Worm (Caenorhabditis elegans) whole organism, late embryonic: ENCODE data around the gene F40G9.9.

ENCODE experiments used
- C08G9.2 ChIP-seq: sonication (generic microtip); optimal IDR thresholded peaks from 2 replicates; lab custom pipeline; 2016; ENCODE audit warnings: mild to moderate bottlenecking, missing genetic modification characterization, moderate library complexity, missing compliant biosample characterization
- C38D4.7 ChIP-seq: fragments of 200-800 bp; sonication (Bioruptor generic); optimal IDR thresholded peaks from 2 replicates; lab custom pipeline; 2018; ENCODE audit warnings: mild to moderate bottlenecking, missing genetic modification characterization, moderate library complexity, missing compliant biosample characterization
- F13H6.1 ChIP-seq: sonication (generic microtip); optimal IDR thresholded peaks from 2 replicates; lab custom pipeline; 2016; ENCODE audit warnings: missing genetic modification characterization, missing compliant biosample characterization
- K02D7.2 ChIP-seq: sonication (generic microtip); optimal IDR thresholded peaks from 2 replicates; lab custom pipeline; 2017; ENCODE audit warnings: mild to moderate bottlenecking, missing genetic modification characterization, missing compliant biosample characterization
- K09A11.1 ChIP-seq: sonication (generic microtip); optimal IDR thresholded peaks from 2 replicates; lab custom pipeline; 2017; ENCODE audit warnings: antibody characterized with exemption, mild to moderate bottlenecking, missing genetic modification characterization, missing compliant biosample characterization; ENCODE audit not compliant: insufficient read depth
- T23F11.4 ChIP-seq: fragments of 200-800 bp; sonication (Bioruptor generic); optimal IDR thresholded peaks from 2 replicates; lab custom pipeline; 2018; ENCODE audit warnings: mild to moderate bottlenecking, missing genetic modification characterization, missing compliant biosample characterization
- Y22D7AL.16 ChIP-seq: sonication (generic microtip); optimal IDR thresholded peaks from 2 replicates; lab custom pipeline; 2016; ENCODE audit warnings: missing genetic modification characterization, missing compliant biosample characterization
- ceh-18 ChIP-seq: sonication (generic microtip); optimal IDR thresholded peaks from 2 replicates; lab custom pipeline; 2016; ENCODE audit warnings: missing genetic modification characterization, missing compliant biosample characterization
- ceh-19 ChIP-seq: fragments of 200-800 bp; sonication (Bioruptor generic); optimal IDR thresholded peaks from 2 replicates; lab custom pipeline; 2018; ENCODE audit warnings: mild to moderate bottlenecking, missing genetic modification characterization, missing compliant biosample characterization
- ceh-24 ChIP-seq: sonication (generic microtip); optimal IDR thresholded peaks from 2 replicates; lab custom pipeline; 2016; ENCODE audit warnings: mild to moderate bottlenecking, missing genetic modification characterization, missing compliant biosample characterization
- ceh-45 ChIP-seq: fragments of 200-800 bp; sonication (Bioruptor generic); IDR thresholded peaks from 2 replicates; pipeline ENCODE4 v1.3.6; 2022; ENCODE audit warnings: missing genetic modification reagents, missing genetic modification characterization, missing compliant biosample characterization
- ceh-48 ChIP-seq: sonication (generic microtip); optimal IDR thresholded peaks from 2 replicates; lab custom pipeline; 2016; ENCODE audit warnings: missing genetic modification characterization, inconsistent platforms, missing compliant biosample characterization
- ceh-6 ChIP-seq: fragments of 200-800 bp; sonication (Bioruptor generic); optimal IDR thresholded peaks from 2 replicates; lab custom pipeline; 2018; ENCODE audit warnings: mild to moderate bottlenecking, missing genetic modification characterization, missing compliant biosample characterization
- elt-4 ChIP-seq: sonication (generic microtip); optimal IDR thresholded peaks from 2 replicates; lab custom pipeline; 2016; ENCODE audit warnings: missing genetic modification characterization, missing compliant biosample characterization
- eyg-1 ChIP-seq: sonication (generic microtip); optimal IDR thresholded peaks from 2 replicates; lab custom pipeline; 2016; ENCODE audit warnings: missing genotype, missing genetic modification characterization, missing compliant biosample characterization
- fkh-10 ChIP-seq: fragments of 150-350 bp; optimal IDR thresholded peaks from 2 replicates; lab custom pipeline; 2014; ENCODE audit warnings: missing biosample characterization, missing genetic modification reagents, missing genetic modification characterization
- fkh-6 ChIP-seq: sonication (generic microtip); optimal IDR thresholded peaks from 2 replicates; lab custom pipeline; 2016; ENCODE audit warnings: missing genetic modification characterization, missing compliant biosample characterization
- hlh-13 ChIP-seq: fragments of 200-800 bp; sonication (Bioruptor generic); optimal IDR thresholded peaks from 2 replicates; lab custom pipeline; 2018; ENCODE audit warnings: mild to moderate bottlenecking, missing genetic modification characterization, missing compliant biosample characterization
- hlh-15 ChIP-seq: sonication (generic microtip); optimal IDR thresholded peaks from 2 replicates; lab custom pipeline; 2016; ENCODE audit warnings: missing genetic modification characterization, missing compliant biosample characterization
- hlh-30 ChIP-seq: sonication (generic microtip); optimal IDR thresholded peaks from 2 replicates; lab custom pipeline; 2017; ENCODE audit warnings: antibody characterized with exemption, missing genetic modification characterization, missing compliant biosample characterization; ENCODE audit not compliant: insufficient read depth
- hlh-6 ChIP-seq: sonication (generic microtip); optimal IDR thresholded peaks from 2 replicates; lab custom pipeline; 2016; ENCODE audit warnings: missing genotype, missing genetic modification characterization, missing compliant biosample characterization
- lim-6 ChIP-seq: sonication (generic microtip); optimal IDR thresholded peaks from 2 replicates; lab custom pipeline; 2016; ENCODE audit warnings: missing genetic modification characterization, missing compliant biosample characterization
- mec-3 ChIP-seq: sonication (generic microtip); optimal IDR thresholded peaks from 2 replicates; lab custom pipeline; 2016; ENCODE audit warnings: borderline replicate concordance, missing genetic modification characterization, missing compliant biosample characterization
- nfya-1 ChIP-seq: sonication (generic microtip); optimal IDR thresholded peaks from 2 replicates; lab custom pipeline; 2017; ENCODE audit warnings: missing genetic modification characterization, mild to moderate bottlenecking, missing compliant biosample characterization, antibody characterized with exemption, moderate library complexity
- nhr-11 ChIP-seq: fragments of 150-350 bp; optimal IDR thresholded peaks from 2 replicates; lab custom pipeline; 2014; ENCODE audit warnings: missing biosample characterization, missing genetic modification characterization
- npax-4 ChIP-seq: sonication (generic microtip); optimal IDR thresholded peaks from 2 replicates; lab custom pipeline; 2016; ENCODE audit warnings: missing genetic modification characterization, missing compliant biosample characterization
- odd-2 ChIP-seq: sonication (generic microtip); optimal IDR thresholded peaks from 2 replicates; lab custom pipeline; 2017; ENCODE audit warnings: antibody characterized with exemption, mild to moderate bottlenecking, missing genetic modification characterization, missing compliant biosample characterization
- pag-3 ChIP-seq: sonication (generic microtip); optimal IDR thresholded peaks from 2 replicates; lab custom pipeline; 2016; ENCODE audit warnings: missing compliant biosample characterization, missing genetic modification characterization, borderline replicate concordance
- pax-1 ChIP-seq: fragments of 150-350 bp; optimal IDR thresholded peaks from 2 replicates; lab custom pipeline; 2014; ENCODE audit warnings: missing biosample characterization, missing genetic modification characterization
- pqm-1 ChIP-seq: sonication (generic microtip); optimal IDR thresholded peaks from 2 replicates; lab custom pipeline; 2016; ENCODE audit warnings: missing genetic modification characterization, missing compliant biosample characterization
- pros-1 ChIP-seq: fragments of 150-350 bp; optimal IDR thresholded peaks from 2 replicates; lab custom pipeline; 2014; ENCODE audit warnings: missing biosample characterization, missing genetic modification reagents, missing genetic modification characterization
- sdc-2 ChIP-seq: sonication (generic microtip); optimal IDR thresholded peaks from 2 replicates; lab custom pipeline; 2016; ENCODE audit warnings: missing genotype, missing genetic modification characterization, missing compliant biosample characterization
- sox-4 ChIP-seq: sonication (generic microtip); optimal IDR thresholded peaks from 2 replicates; lab custom pipeline; 2017; ENCODE audit warnings: mild to moderate bottlenecking, missing genetic modification characterization, inconsistent platforms, missing compliant biosample characterization
- syd-9 ChIP-seq: sonication (generic microtip); optimal IDR thresholded peaks from 2 replicates; lab custom pipeline; 2016; ENCODE audit warnings: mild to moderate bottlenecking, missing genetic modification characterization, moderate library complexity, missing compliant biosample characterization
- tbx-2 ChIP-seq: sonication (generic microtip); optimal IDR thresholded peaks from 2 replicates; lab custom pipeline; 2016; ENCODE audit warnings: missing genetic modification characterization, missing compliant biosample characterization
- unc-86 ChIP-seq: sonication (generic microtip); optimal IDR thresholded peaks from 2 replicates; lab custom pipeline; 2016; ENCODE audit warnings: missing genetic modification characterization, missing compliant biosample characterization
- zip-5 ChIP-seq: sonication (generic microtip); optimal IDR thresholded peaks from 2 replicates; lab custom pipeline; 2016; ENCODE audit warnings: missing genetic modification characterization, missing compliant biosample characterization

The F40G9.9 gene

DNA sequence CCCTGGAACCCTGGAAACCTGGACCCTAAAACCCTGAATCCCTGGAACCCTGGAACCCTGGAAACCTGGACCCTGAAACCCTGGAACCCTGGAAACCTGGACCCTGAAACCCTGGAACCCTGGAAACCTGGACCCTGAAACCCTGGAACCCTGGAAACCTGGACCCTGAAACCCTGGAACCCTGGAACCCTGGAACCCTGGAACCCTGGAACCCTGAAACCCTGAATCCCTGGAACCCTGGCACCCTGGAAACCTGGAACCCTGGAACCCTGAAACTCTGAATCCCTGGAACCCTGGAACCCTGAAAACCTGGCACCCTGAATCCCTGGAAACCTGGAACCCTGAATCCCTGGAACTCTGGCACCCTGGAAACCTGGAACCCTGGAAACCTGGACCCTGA lies 3.1 kb downstream of the F40G9.9 start:
- TF ChIP-seq elt-4 (tag; lab: Kevin White, UChicago) = peak; percentile 35

ce11 chrIII:165390-165789 lies 6.1 kb downstream of the F40G9.9 start, which contains the start of gene F40G9.7:
F40G9.7 (plus strand) TSS chrIII:165690.
- TF ChIP-seq hlh-15 (tag; lab: Kevin White, UChicago) (no peak), fkh-6 (tag; lab: Kevin White, UChicago) (no peak), pax-1 (no peak), T23F11.4 (GFP tag; lab: Kevin White, UChicago) (no peak), nfya-1 (no peak)
- TF ChIP-seq, all 69 proteins: peak for 0

DNA sequence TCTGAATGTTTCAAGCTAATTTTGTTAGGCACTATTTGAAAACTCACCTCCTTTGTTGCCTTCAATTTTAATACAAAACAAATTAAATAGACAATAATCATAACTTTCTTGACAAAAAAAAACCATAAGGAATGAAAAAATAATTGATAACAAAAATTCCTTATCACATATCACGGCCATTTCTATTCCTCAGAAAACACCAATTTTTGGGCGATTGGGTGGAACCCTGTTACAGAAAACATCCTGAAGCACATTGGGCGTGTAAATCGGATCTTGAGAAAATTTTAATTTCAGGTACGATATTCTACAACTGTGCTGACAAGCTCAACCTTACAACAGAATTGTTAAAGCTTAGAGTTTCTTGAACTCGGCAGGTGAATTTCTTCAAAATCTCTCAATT lies 6.7 kb downstream of the F40G9.9 start, which contains the start of gene F40G9.8:
Gene F40G9.8, minus strand, starts transcription at position 101 of the 400 bp plus-strand sequence.
- TF ChIP-seq hlh-30 (tag; lab: Kevin White, UChicago) = no peak
- no peak for TF ChIP-seq lim-6 (tag; lab: Kevin White, UChicago)
- TF ChIP-seq pros-1 (tag; lab: Kevin White, UChicago) = no peak
- no peak for TF ChIP-seq T23F11.4 (GFP tag; lab: Kevin White, UChicago)
- no peak for TF ChIP-seq ceh-24 (tag; lab: Kevin White, UChicago)
- no peak for TF ChIP-seq unc-86 (tag; lab: Kevin White, UChicago)
- no peak for TF ChIP-seq tbx-2 (tag; lab: Kevin White, UChicago)
- TF ChIP-seq ceh-19 (GFP tag; lab: Kevin White, UChicago) = no peak
- TF ChIP-seq nhr-11 (tag; lab: Kevin White, UChicago) = no peak
- TF ChIP-seq K02D7.2 (tag; lab: Kevin White, UChicago) = no peak
- TF ChIP-seq fkh-10 (GFP tag; lab: Kevin White, UChicago) = no peak
- TF ChIP-seq pqm-1 (tag; lab: Kevin White, UChicago) = no peak
- TF ChIP-seq C08G9.2 (tag; lab: Kevin White, UChicago) = no peak
- no peak for TF ChIP-seq eyg-1 (tag; lab: Kevin White, UChicago)
- no peak for TF ChIP-seq npax-4 (tag; lab: Kevin White, UChicago)
- no peak for TF ChIP-seq K09A11.1 (tag; lab: Kevin White, UChicago)
- no peak for TF ChIP-seq sox-4 (tag; lab: Kevin White, UChicago)
- no peak for TF ChIP-seq pag-3 (tag; lab: Kevin White, UChicago)

DNA sequence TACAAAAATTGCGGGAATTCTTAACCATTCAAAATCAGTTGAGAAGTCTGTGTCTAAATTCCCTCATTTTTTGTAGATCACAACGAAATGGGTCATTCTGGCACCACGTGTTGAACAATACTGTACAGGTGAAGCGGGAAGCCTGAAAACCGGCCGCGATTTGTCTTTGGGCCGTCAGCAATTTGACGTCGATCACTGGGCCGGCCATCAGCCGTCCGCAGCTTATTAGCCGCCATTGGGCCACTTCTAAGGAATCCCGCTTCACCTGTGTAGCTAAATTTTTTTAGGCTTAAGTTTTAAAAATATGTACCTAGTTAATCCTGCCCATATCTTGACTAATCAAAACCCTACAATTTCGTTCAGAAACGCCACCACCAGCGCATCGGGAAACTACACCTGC lies 11.9 kb downstream of the F40G9.9 start:
- TF ChIP-seq fkh-6 (tag; lab: Kevin White, UChicago) = no peak
- peak; percentile 3 for TF ChIP-seq lim-6 (tag; lab: Kevin White, UChicago)

- no peak for TF ChIP-seq ceh-19 (GFP tag; lab: Kevin White, UChicago)
- TF ChIP-seq odd-2 (tag; lab: Kevin White, UChicago) = no peak
- TF ChIP-seq mec-3 = no peak
- no peak for TF ChIP-seq ceh-45 (GFP tag; lab: Robert Waterston, UW)
- TF ChIP-seq hlh-30 (tag; lab: Kevin White, UChicago) = no peak
- TF ChIP-seq pros-1 (tag; lab: Kevin White, UChicago) = no peak
- TF ChIP-seq sdc-2 (tag; lab: Kevin White, UChicago) = no peak
- TF ChIP-seq eyg-1 (tag; lab: Kevin White, UChicago) = no peak
- TF ChIP-seq K02D7.2 (tag; lab: Kevin White, UChicago) = no peak
- no peak for TF ChIP-seq zip-5 (tag; lab: Kevin White, UChicago)
- TF ChIP-seq F13H6.1 = no peak
- no peak for TF ChIP-seq ceh-48
- no peak for TF ChIP-seq hlh-6
- no peak for TF ChIP-seq C38D4.7 (GFP tag; lab: Kevin White, UChicago)
- TF ChIP-seq ceh-24 (tag; lab: Kevin White, UChicago) = no peak
- TF ChIP-seq ceh-6 = no peak
- TF ChIP-seq ceh-18 (tag; lab: Kevin White, UChicago) = no peak
- TF ChIP-seq syd-9 (tag; lab: Kevin White, UChicago) = no peak
- TF ChIP-seq hlh-13 (GFP tag; lab: Kevin White, UChicago) = no peak
- TF ChIP-seq Y22D7AL.16 (tag; lab: Kevin White, UChicago) = no peak
Observed at ce11 chrIII:159149-159548, 12.4 kb downstream of the F40G9.9 start.
